Fruit fly (Drosophila melanogaster) whole organism, wandering third instar larva: ENCODE results near the gene Wdr59.

Experiments used
- Abd-B ChIP-seq: fragments of >200 bp; optimal IDR thresholded peaks from 2 replicates; lab custom pipeline; 2017; ENCODE audit warnings: missing biosample characterization, missing genetic modification characterization
- CG32264 ChIP-seq: fragments of 200-800 bp; sonication (Bioruptor generic); optimal IDR thresholded peaks from 2 replicates; lab custom pipeline; 2016; ENCODE audit warnings: missing biosample characterization, missing genetic modification characterization
- CG9705 ChIP-seq: fragments of 200-800 bp; sonication (Bioruptor generic); optimal IDR thresholded peaks from 2 replicates; lab custom pipeline; 2018; ENCODE audit warnings: missing biosample characterization, mild to moderate bottlenecking, missing genetic modification characterization
- CrebA ChIP-seq: fragments of 200-800 bp; sonication (Bioruptor generic); optimal IDR thresholded peaks from 2 replicates; lab custom pipeline; 2016; ENCODE audit warnings: missing biosample characterization, mild to moderate bottlenecking, missing genetic modification characterization, borderline replicate concordance
- Dfd ChIP-seq: fragments of >200 bp; optimal IDR thresholded peaks from 2 replicates; lab custom pipeline; 2017; ENCODE audit warnings: missing biosample characterization, missing genetic modification characterization
- Dif ChIP-seq: fragments of 200-275, 200-300 bp; sonication (Bioruptor generic); optimal IDR thresholded peaks from 2 replicates; lab custom pipeline; 2018; ENCODE audit warnings: missing biosample characterization, missing genetic modification characterization; ENCODE audit not compliant: partially characterized antibody
- GATAd ChIP-seq: sonication (Bioruptor generic); optimal IDR thresholded peaks from 2 replicates; lab custom pipeline; 2016; ENCODE audit warnings: missing biosample characterization, missing genetic modification characterization
- HLH106 ChIP-seq: fragments of 200-800 bp; optimal IDR thresholded peaks from 3 replicates; lab custom pipeline; 2019; ENCODE audit warnings: missing biosample characterization, mild to moderate bottlenecking, missing genetic modification characterization, moderate library complexity
- Hnf4 ChIP-seq: fragments of 200-800 bp; sonication (Bioruptor generic); optimal IDR thresholded peaks from 2 replicates; lab custom pipeline; 2016; ENCODE audit warnings: missing biosample characterization, mild to moderate bottlenecking, missing genetic modification characterization
- Hr78 ChIP-seq: fragments of >200 bp; optimal IDR thresholded peaks from 2 replicates; lab custom pipeline; 2017; ENCODE audit warnings: missing biosample characterization, missing genetic modification characterization
- Hr83 ChIP-seq: fragments of 200-300 bp; sonication (Bioruptor generic); optimal IDR thresholded peaks from 2 replicates; lab custom pipeline; 2016; ENCODE audit warnings: missing biosample characterization, mild to moderate bottlenecking, missing genetic modification characterization, moderate library complexity; ENCODE audit not compliant: poor library complexity, severe bottlenecking
- Jra ChIP-seq: sonication (Bioruptor generic); optimal IDR thresholded peaks from 2 replicates; lab custom pipeline; 2016; ENCODE audit warnings: missing biosample characterization, missing genetic modification characterization
- Mio ChIP-seq: sonication (Bioruptor generic); optimal IDR thresholded peaks from 2 replicates; lab custom pipeline; 2016; ENCODE audit warnings: missing biosample characterization, missing genetic modification characterization
- Myc ChIP-seq: fragments of >200 bp; optimal IDR thresholded peaks from 2 replicates; lab custom pipeline; 2017
- N ChIP-seq: fragments of >200 bp; optimal IDR thresholded peaks from 2 replicates; lab custom pipeline; 2018; ENCODE audit warnings: missing biosample characterization, missing external identifiers, missing genetic modification characterization
- OdsH ChIP-seq: fragments of 200-800 bp; sonication (Bioruptor generic); optimal IDR thresholded peaks from 2 replicates; lab custom pipeline; 2016; ENCODE audit warnings: missing biosample characterization, mild to moderate bottlenecking, missing genetic modification characterization
- Rel ChIP-seq, 2 experiments: fragments of 200-800 bp; sonication (Bioruptor generic) in 1 of 2; optimal IDR thresholded peaks; 2 replicates in 1 of 2; 3 replicates in 1 of 2; lab custom pipeline; 2016 to 2019; ENCODE audit warnings: mild to moderate bottlenecking in 2 of 2, missing biosample characterization in 2 of 2, missing genetic modification characterization in 2 of 2, moderate library complexity in 1 of 2
- Sp1 ChIP-seq: fragments of 200-800 bp; sonication (Bioruptor generic); optimal IDR thresholded peaks from 3 replicates; lab custom pipeline; 2019; ENCODE audit warnings: missing biosample characterization, mild to moderate bottlenecking, missing genetic modification characterization, moderate library complexity
- Vsx2 ChIP-seq: fragments of 200-300, 225-300 bp; sonication (Bioruptor generic); optimal IDR thresholded peaks from 2 replicates; lab custom pipeline; 2018; ENCODE audit warnings: missing biosample characterization, missing genetic modification characterization; ENCODE audit not compliant: partially characterized antibody
- br ChIP-seq: fragments of 200-800 bp; sonication (Bioruptor generic); optimal IDR thresholded peaks from 2 replicates; lab custom pipeline; 2016; ENCODE audit warnings: missing biosample characterization, missing genetic modification characterization
- brk ChIP-seq: fragments of 200-800 bp; sonication (Bioruptor generic); optimal IDR thresholded peaks from 2 replicates; lab custom pipeline; 2016; ENCODE audit warnings: missing biosample characterization, mild to moderate bottlenecking, missing genetic modification characterization
- dl ChIP-seq, 2 experiments: fragments of 175-275, 200-275 bp in 1 of 2; fragments of 200-275 bp in 1 of 2; sonication (Bioruptor generic); optimal IDR thresholded peaks; lab custom pipeline; 2018; ENCODE audit warnings: mild to moderate bottlenecking in 2 of 2, missing biosample characterization in 2 of 2, missing genetic modification characterization in 2 of 2, moderate library complexity in 2 of 2; ENCODE audit not compliant: partially characterized antibody in 2 of 2, insufficient read depth in 1 of 2
- dmrt93B ChIP-seq: fragments of 200-800 bp; sonication (Bioruptor generic); optimal IDR thresholded peaks from 2 replicates; lab custom pipeline; 2018; ENCODE audit warnings: missing biosample characterization, mild to moderate bottlenecking, missing genetic modification characterization
- dsf ChIP-seq: sonication (Bioruptor generic); optimal IDR thresholded peaks from 2 replicates; lab custom pipeline; 2016; ENCODE audit warnings: missing biosample characterization, missing genetic modification characterization, borderline replicate concordance
- ey ChIP-seq: fragments of 200-800 bp; sonication (Bioruptor generic); optimal IDR thresholded peaks from 2 replicates; lab custom pipeline; 2016; ENCODE audit warnings: missing biosample characterization, missing genetic modification characterization
- foxo ChIP-seq, 2 experiments: fragments of 200-800 bp; sonication (Bioruptor generic); optimal IDR thresholded peaks; 2 replicates in 1 of 2; 3 replicates in 1 of 2; lab custom pipeline; 2016 to 2017; ENCODE audit warnings: missing biosample characterization in 2 of 2, missing genetic modification characterization in 2 of 2
- fru ChIP-seq: fragments of 200-800 bp; sonication (Bioruptor generic); optimal IDR thresholded peaks from 3 replicates; lab custom pipeline; 2016; ENCODE audit warnings: missing biosample characterization, mild to moderate bottlenecking, missing genetic modification characterization
- h ChIP-seq: fragments of 200-800 bp; sonication (Bioruptor generic); optimal IDR thresholded peaks from 3 replicates; lab custom pipeline; 2016; ENCODE audit warnings: missing biosample characterization, mild to moderate bottlenecking, missing genetic modification characterization
- jim ChIP-seq: fragments of 175-275, 200-325 bp; sonication (Bioruptor generic); optimal IDR thresholded peaks from 2 replicates; lab custom pipeline; 2016; ENCODE audit warnings: missing biosample characterization, mild to moderate bottlenecking, missing genetic modification characterization
- lola ChIP-seq: fragments of >200 bp; optimal IDR thresholded peaks from 2 replicates; lab custom pipeline; 2017; ENCODE audit warnings: missing biosample characterization, missing genetic modification characterization
- pan ChIP-seq: fragments of >200 bp; optimal IDR thresholded peaks from 2 replicates; lab custom pipeline; 2017
- psq ChIP-seq: fragments of 200-800 bp; sonication (Bioruptor generic); optimal IDR thresholded peaks from 3 replicates; lab custom pipeline; 2017; ENCODE audit warnings: missing biosample characterization, mild to moderate bottlenecking, missing genetic modification characterization, moderate library complexity
- rgr ChIP-seq: fragments of 200-800 bp; sonication (Bioruptor generic); optimal IDR thresholded peaks from 3 replicates; lab custom pipeline; 2016; ENCODE audit warnings: missing biosample characterization, mild to moderate bottlenecking, missing genetic modification characterization
- sage ChIP-seq: fragments of 200-800 bp; sonication (Bioruptor generic); optimal IDR thresholded peaks from 2 replicates; lab custom pipeline; 2016; ENCODE audit warnings: missing biosample characterization, mild to moderate bottlenecking, missing genetic modification characterization
- sv ChIP-seq: fragments of 200-800 bp; sonication (Bioruptor generic); optimal IDR thresholded peaks from 3 replicates; lab custom pipeline; 2016; ENCODE audit warnings: missing biosample characterization, missing genetic modification characterization
- tai ChIP-seq: sonication (Bioruptor generic); optimal IDR thresholded peaks from 2 replicates; lab custom pipeline; 2016; ENCODE audit warnings: missing biosample characterization, missing genetic modification characterization
- usp ChIP-seq: fragments of >200 bp; optimal IDR thresholded peaks from 2 replicates; lab custom pipeline; 2017; ENCODE audit warnings: missing biosample characterization, missing genetic modification characterization
- woc ChIP-seq: sonication (Bioruptor generic); optimal IDR thresholded peaks from 2 replicates; lab custom pipeline; 2016; ENCODE audit warnings: missing biosample characterization, mild to moderate bottlenecking, missing genetic modification characterization

The Wdr59 gene

dm6 chr2L:11056791-11057332, 34.4 kb upstream of the Wdr59 start:
- TF ChIP-seq brk (GFP tag; lab: Kevin White, UChicago) (no peak), ey (no peak), CrebA (no peak), CG9705 (GFP tag; lab: Kevin White, UChicago) (no peak), Hnf4 (GFP tag; lab: Kevin White, UChicago) (no peak), N (GFP tag; lab: Kevin White, UChicago) (no peak), Jra (GFP tag; lab: Kevin White, UChicago) (no peak), sv (no peak), Hr83 (GFP tag; lab: Kevin White, UChicago) (no peak)
- TF ChIP-seq, all 38 proteins: peak for 0

DNA sequence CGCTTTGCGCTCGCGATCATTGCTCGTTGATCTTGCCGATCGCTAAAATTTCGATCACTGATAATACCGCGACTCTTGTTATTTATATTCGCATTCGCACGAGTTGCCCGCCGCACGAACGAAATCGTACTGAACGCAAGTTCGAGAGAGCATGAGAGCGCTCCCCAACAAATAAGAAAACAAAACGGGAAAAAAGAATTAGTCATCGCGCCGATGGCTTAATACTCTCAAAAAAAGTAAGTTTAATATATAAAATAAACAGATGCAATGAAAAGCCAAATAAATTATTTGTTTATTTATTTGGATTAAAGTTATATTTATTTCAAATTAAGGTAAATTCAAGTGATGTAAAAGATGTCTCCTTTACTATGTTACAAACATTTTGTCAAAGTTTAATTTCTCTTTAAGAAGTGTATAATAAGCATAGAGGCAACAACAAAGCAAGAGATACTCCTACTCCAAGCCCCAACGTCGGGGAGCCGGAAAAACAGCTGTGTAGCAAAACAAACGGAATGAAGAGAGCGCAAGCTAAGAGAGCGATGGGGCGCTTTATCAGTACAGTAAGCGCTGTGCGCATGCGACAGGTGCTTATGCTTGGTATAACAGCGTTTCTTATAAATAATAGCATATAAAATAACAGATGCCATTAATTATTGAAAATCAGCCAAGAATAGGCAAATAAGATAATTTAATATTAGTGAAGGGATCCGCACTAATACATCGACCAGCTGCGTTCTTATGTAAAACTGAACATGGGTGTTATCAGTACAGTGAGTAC, 33.7 kb upstream of the Wdr59 start:
- no peak for TF ChIP-seq lola (GFP tag; lab: Kevin White, UChicago)
- peak; percentile 66 for TF ChIP-seq OdsH (GFP tag; lab: Kevin White, UChicago)
- TF ChIP-seq pan (lab: Kevin White, UChicago), result no peak
- no peak for TF ChIP-seq CG32264 (GFP tag; lab: Kevin White, UChicago)
- no peak for TF ChIP-seq Dfd (GFP tag; lab: Kevin White, UChicago)
- TF ChIP-seq Jra (GFP tag; lab: Kevin White, UChicago), result no peak
- TF ChIP-seq woc (GFP tag; lab: Kevin White, UChicago), result peak; percentile 89
- TF ChIP-seq N (GFP tag; lab: Kevin White, UChicago), result no peak
- no peak for TF ChIP-seq Vsx2 (GFP tag; lab: Kevin White, UChicago)
- peak; percentile 64 for TF ChIP-seq br (GFP tag; lab: Kevin White, UChicago)
- TF ChIP-seq HLH106 (tag; lab: Kevin White, UChicago), result peak; percentile 76
- peak; percentile 66 for TF ChIP-seq tai (GFP tag; lab: Kevin White, UChicago)
- TF ChIP-seq fru (GFP tag; lab: Kevin White, UChicago), result peak; percentile 89
- TF ChIP-seq GATAd (GFP tag; lab: Kevin White, UChicago), result no peak
- peak; percentile 83 for TF ChIP-seq psq (GFP tag; lab: Kevin White, UChicago)
- TF ChIP-seq Rel (GFP tag; optimal IDR thresholded peaks at IDR 0.05; lab: Kevin White, UChicago), result peak; percentile 14
- no peak for TF ChIP-seq Rel (tag; optimal IDR thresholded peaks at IDR 0.05; lab: Kevin White, UChicago)
- no peak for TF ChIP-seq jim (GFP tag; lab: Kevin White, UChicago)
- peak; percentile 45 for TF ChIP-seq dmrt93B
- peak; percentile 83 for TF ChIP-seq Sp1 (GFP tag; lab: Kevin White, UChicago)
- peak; percentile 75 for TF ChIP-seq h (GFP tag; lab: Kevin White, UChicago)
- TF ChIP-seq usp (GFP tag; lab: Kevin White, UChicago), result no peak
- TF ChIP-seq CrebA, result no peak
- peak; percentile 47 for TF ChIP-seq dsf (GFP tag; lab: Kevin White, UChicago)
- no peak for TF ChIP-seq Abd-B
- TF ChIP-seq rgr (GFP tag; lab: Kevin White, UChicago), result peak; percentile 67
- TF ChIP-seq sage, result peak; percentile 17
- TF ChIP-seq CG9705 (GFP tag; lab: Kevin White, UChicago), result peak; percentile 12
- TF ChIP-seq ey, result peak; percentile 75
- no peak for TF ChIP-seq Hr78 (GFP tag; lab: Kevin White, UChicago)
- peak in 1 of 2 experiments; percentile 81 for TF ChIP-seq foxo (GFP tag; optimal IDR thresholded peaks at IDR 0.05; lab: Kevin White, UChicago)
- TF ChIP-seq Myc, result no peak
- TF ChIP-seq brk (GFP tag; lab: Kevin White, UChicago), result peak; percentile 61
- TF ChIP-seq dl (GFP tag; optimal IDR thresholded peaks at IDR 0.05; lab: Kevin White, UChicago; ENCODE audit: insufficient read depth in 1 of 2, partially characterized antibody in 2 of 2), result peak; percentile 46 to 50
- TF ChIP-seq Mio (GFP tag; lab: Kevin White, UChicago), result no peak
- TF ChIP-seq Dif, result peak; percentile 62
- TF ChIP-seq sv, result peak; percentile 81
- TF ChIP-seq Hnf4 (GFP tag; lab: Kevin White, UChicago), result peak; percentile 52
- peak; percentile 40 for TF ChIP-seq Hr83 (GFP tag; lab: Kevin White, UChicago)
